Worm (Caenorhabditis elegans) whole organism, early embryonic: Measurements from ENCODE around the gene mrpl-35.

Experiments
- B0310.2 ChIP-seq: sonication (generic microtip); optimal IDR thresholded peaks from 2 replicates; lab custom pipeline; 2016; ENCODE audit warnings: mild to moderate bottlenecking, missing genetic modification characterization, missing compliant biosample characterization
- F13C5.2 ChIP-seq: sonication (generic microtip); optimal IDR thresholded peaks from 2 replicates; lab custom pipeline; 2017; ENCODE audit warnings: mild to moderate bottlenecking, missing genetic modification characterization, inconsistent platforms, missing compliant biosample characterization
- aly-1 ChIP-seq: sonication (generic microtip); optimal IDR thresholded peaks from 2 replicates; lab custom pipeline; 2016; ENCODE audit warnings: missing genetic modification characterization, missing compliant biosample characterization
- ama-1 ChIP-seq: fragments of 150-350 bp; optimal IDR thresholded peaks from 2 replicates; lab custom pipeline; 2014
- ceh-13 ChIP-seq: fragments of 200-800 bp; sonication (Bioruptor generic); optimal IDR thresholded peaks from 2 replicates; lab custom pipeline; 2018; ENCODE audit warnings: mild to moderate bottlenecking, missing genetic modification characterization, missing compliant biosample characterization
- ceh-36 ChIP-seq: sonication (generic microtip); optimal IDR thresholded peaks from 2 replicates; lab custom pipeline; 2016; ENCODE audit warnings: missing genetic modification characterization, inconsistent platforms, missing compliant biosample characterization
- ets-7 ChIP-seq: sonication (generic microtip); optimal IDR thresholded peaks from 2 replicates; lab custom pipeline; 2016; ENCODE audit warnings: missing genotype, missing genetic modification characterization, missing compliant biosample characterization
- flt-1 ChIP-seq: fragments of 200-800 bp; sonication (Bioruptor generic); IDR thresholded peaks from 2 replicates; pipeline ENCODE4 v1.3.6; 2022; ENCODE audit warnings: missing genetic modification characterization, missing compliant biosample characterization
- hmbx-1 ChIP-seq: sonication (generic microtip); optimal IDR thresholded peaks from 2 replicates; lab custom pipeline; 2016; ENCODE audit warnings: mild to moderate bottlenecking, missing genetic modification characterization, missing compliant biosample characterization
- hmg-4 ChIP-seq: fragments of 200-800 bp; sonication (Bioruptor generic); optimal IDR thresholded peaks from 2 replicates; lab custom pipeline; 2018; ENCODE audit warnings: mild to moderate bottlenecking, missing genetic modification characterization, missing compliant biosample characterization
- hnd-1 ChIP-seq: sonication (generic microtip); optimal IDR thresholded peaks from 2 replicates; lab custom pipeline; 2016; ENCODE audit warnings: missing genetic modification characterization, missing compliant biosample characterization
- pes-1 ChIP-seq: fragments of 200-800 bp; sonication (Bioruptor generic); IDR thresholded peaks from 2 replicates; pipeline ENCODE4 v1.3.6; 2022; ENCODE audit warnings: missing genetic modification reagents, missing genetic modification characterization, missing compliant biosample characterization
- scrt-1 ChIP-seq: fragments of 200-800 bp; sonication (Bioruptor generic); IDR thresholded peaks from 2 replicates; pipeline ENCODE4 v1.3.6; 2022; ENCODE audit warnings: missing genetic modification characterization, missing compliant biosample characterization
- sea-1 ChIP-seq: fragments of 200-800 bp; sonication (Bioruptor generic); conservative IDR thresholded peaks from 2 replicates; pipeline ENCODE4 v1.3.6; 2022; ENCODE audit warnings: missing genetic modification characterization, missing compliant biosample characterization
- tbx-11 ChIP-seq: fragments of 200-800 bp; sonication (Bioruptor generic); IDR thresholded peaks from 2 replicates; pipeline ENCODE4 v1.3.6; 2022; ENCODE audit warnings: missing genetic modification characterization, missing compliant biosample characterization
- tbx-37 ChIP-seq: fragments of 200-800 bp; sonication (Bioruptor generic); conservative IDR thresholded peaks from 2 replicates; pipeline ENCODE4 v1.3.6; 2022; ENCODE audit warnings: missing genetic modification reagents, missing genetic modification characterization, missing compliant biosample characterization
- tra-4 ChIP-seq: sonication (generic microtip); optimal IDR thresholded peaks from 2 replicates; lab custom pipeline; 2017; ENCODE audit warnings: missing genetic modification characterization, missing compliant biosample characterization

mrpl-35 gene

ce11 chrIII:3520417-3520816 is 10.4 kb downstream of the mrpl-35 start:
- no peak for TF ChIP-seq ceh-13 (GFP tag; lab: Kevin White, UChicago)
- TF ChIP-seq tbx-37 (GFP tag; lab: Robert Waterston, UW) = no peak
- TF ChIP-seq flt-1 (GFP tag; lab: Robert Waterston, UW) = no peak
- TF ChIP-seq tbx-11 (GFP tag; lab: Robert Waterston, UW) = no peak

- TF ChIP-seq pes-1 (no peak), sea-1 (GFP tag; lab: Robert Waterston, UW) (no peak), ets-7 (tag; lab: Kevin White, UChicago) (no peak), tbx-37 (GFP tag; lab: Robert Waterston, UW) (no peak), B0310.2 (tag; lab: Kevin White, UChicago) (no peak), ama-1 (lab: Kevin White, UChicago) (no peak), hmg-4 (GFP tag; lab: Kevin White, UChicago) (no peak), ceh-36 (tag; lab: Kevin White, UChicago) (no peak), flt-1 (GFP tag; lab: Robert Waterston, UW) (no peak), hnd-1 (tag; lab: Kevin White, UChicago) (no peak)
Observed at ce11 chrIII:3523363-3523762, 13.3 kb downstream of the mrpl-35 start.

ce11 chrIII:3528342-3528741 is 18.3 kb downstream of the mrpl-35 start, which contains the start of gene rpl-37:
rpl-37 (plus strand) TSS chrIII:3528642.
- TF ChIP-seq ceh-36 (tag; lab: Kevin White, UChicago) = no peak
- TF ChIP-seq ama-1 (lab: Kevin White, UChicago) = no peak
- no peak for TF ChIP-seq flt-1 (GFP tag; lab: Robert Waterston, UW)
- TF ChIP-seq sea-1 (GFP tag; lab: Robert Waterston, UW) = no peak
- no peak for TF ChIP-seq F13C5.2
- no peak for TF ChIP-seq ceh-13 (GFP tag; lab: Kevin White, UChicago)
- no peak for TF ChIP-seq pes-1

DNA sequence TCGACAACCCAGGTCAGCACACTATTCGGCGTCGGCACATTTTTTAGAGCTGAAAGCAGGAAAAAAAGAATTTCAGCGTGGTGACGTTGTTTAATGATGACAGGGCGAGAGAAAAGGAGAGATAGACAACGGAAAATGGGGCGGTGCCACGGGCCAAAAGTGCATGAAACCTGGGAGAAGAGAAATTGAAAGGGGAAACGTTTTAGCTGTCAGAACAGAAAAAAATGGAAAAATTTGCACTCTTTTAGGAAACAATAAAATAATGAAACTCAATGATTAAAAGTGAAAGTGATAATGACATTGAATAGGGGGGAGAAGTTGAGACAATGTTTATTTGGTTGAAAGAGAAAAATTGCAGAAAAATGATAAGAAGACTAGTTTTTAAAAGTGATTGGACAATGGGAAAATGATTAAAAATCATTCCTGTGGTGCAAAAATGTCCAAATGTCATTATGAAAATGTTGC is 19.7 kb downstream of the mrpl-35 start, which contains the start of gene pitp-1:
TSS of gene pitp-1 (minus strand) at position 51 of the 465 bp plus-strand sequence.
- TF ChIP-seq B0310.2 (tag; lab: Kevin White, UChicago) (no peak), aly-1 (tag; lab: Kevin White, UChicago) (no peak), hmg-4 (GFP tag; lab: Kevin White, UChicago) (no peak), tra-4 (tag; lab: Kevin White, UChicago) (no peak), ets-7 (tag; lab: Kevin White, UChicago) (no peak), scrt-1 (no peak), ceh-13 (GFP tag; lab: Kevin White, UChicago) (no peak), pes-1 (no peak), hmbx-1 (tag; lab: Kevin White, UChicago) (no peak), ceh-36 (tag; lab: Kevin White, UChicago) (no peak), flt-1 (GFP tag; lab: Robert Waterston, UW) (no peak), hnd-1 (tag; lab: Kevin White, UChicago) (no peak), sea-1 (GFP tag; lab: Robert Waterston, UW) (no peak), ama-1 (lab: Kevin White, UChicago) (no peak)

ce11 chrIII:3532035-3532434 is 22.0 kb downstream of the mrpl-35 start:
- TF ChIP-seq ets-7 (tag; lab: Kevin White, UChicago) (no peak), aly-1 (tag; lab: Kevin White, UChicago) (no peak), ceh-13 (GFP tag; lab: Kevin White, UChicago) (no peak), hmbx-1 (tag; lab: Kevin White, UChicago) (no peak), F13C5.2 (no peak), ceh-36 (tag; lab: Kevin White, UChicago) (no peak)

ce11 chrIII:3534185-3534584 is 24.1 kb downstream of the mrpl-35 start:
- TF ChIP-seq aly-1 (tag; lab: Kevin White, UChicago) (no peak), pes-1 (no peak), flt-1 (GFP tag; lab: Robert Waterston, UW) (no peak), ceh-36 (tag; lab: Kevin White, UChicago) (no peak), tbx-11 (GFP tag; lab: Robert Waterston, UW) (no peak)

DNA sequence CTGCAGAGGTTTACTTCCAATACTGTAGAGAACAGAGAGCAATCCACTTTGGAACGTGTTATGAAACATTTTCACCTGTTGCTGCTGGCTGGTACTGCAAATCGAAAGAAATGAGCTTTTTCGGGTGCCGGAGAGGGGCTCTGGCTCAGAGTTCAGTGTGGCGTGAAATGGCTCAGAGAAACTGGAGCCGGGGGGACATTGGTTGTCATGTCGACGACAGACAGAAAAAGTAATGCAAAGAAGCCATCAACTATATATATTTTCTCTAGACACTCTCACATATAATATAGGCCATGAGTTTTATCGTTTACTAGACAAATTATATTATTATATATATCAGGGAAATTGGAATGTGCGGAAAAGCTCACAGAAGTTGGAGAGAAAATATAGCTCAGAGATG is 27.4 kb downstream of the mrpl-35 start, which contains the start of gene cfap-20:
TSS of gene cfap-20 (minus strand) at position 101 of the 400 bp plus-strand sequence.
- TF ChIP-seq ceh-13 (GFP tag; lab: Kevin White, UChicago) = no peak
- no peak for TF ChIP-seq ets-7 (tag; lab: Kevin White, UChicago)
- TF ChIP-seq F13C5.2 = no peak
- TF ChIP-seq hmg-4 (GFP tag; lab: Kevin White, UChicago) = no peak
- TF ChIP-seq sea-1 (GFP tag; lab: Robert Waterston, UW) = no peak

DNA sequence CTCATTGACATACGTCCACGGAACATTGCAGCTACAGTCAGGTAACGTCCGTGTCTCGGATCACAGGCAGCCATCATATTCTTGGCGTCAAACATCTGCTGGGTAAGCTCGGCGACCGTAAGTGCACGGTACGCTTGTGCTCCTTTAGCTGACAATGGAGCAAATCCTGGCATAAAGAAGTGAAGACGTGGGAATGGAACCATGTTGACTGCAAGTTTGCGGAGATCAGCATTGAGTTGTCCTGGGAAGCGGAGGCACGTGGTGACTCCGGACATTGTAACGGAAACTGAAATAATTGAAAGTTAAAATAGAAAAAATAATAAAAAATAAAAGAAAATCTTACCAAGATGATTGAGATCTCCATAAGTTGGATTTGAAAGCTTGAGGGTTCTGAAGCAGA is 29.5 kb downstream of the mrpl-35 start:
- TF ChIP-seq ceh-13 (GFP tag; lab: Kevin White, UChicago) (no peak), pes-1 (no peak), tbx-37 (GFP tag; lab: Robert Waterston, UW) (no peak), hnd-1 (tag; lab: Kevin White, UChicago) (no peak), tra-4 (tag; lab: Kevin White, UChicago) (no peak), B0310.2 (tag; lab: Kevin White, UChicago) (no peak), hmg-4 (GFP tag; lab: Kevin White, UChicago) (no peak), ama-1 (lab: Kevin White, UChicago) (no peak), hmbx-1 (tag; lab: Kevin White, UChicago) (no peak), tbx-11 (GFP tag; lab: Robert Waterston, UW) (no peak), flt-1 (GFP tag; lab: Robert Waterston, UW) (no peak)
